Fruit fly (Drosophila melanogaster): ENCODE measurements around the gene CG45413.

CG45413 gene

dm6 chr3L:6963792-6964487 is 32.2 kb upstream of the CG45413 start (continued):
- TF ChIP-seq CG10366 (GFP tag; IDR thresholded peaks at IDR 0.05) (peak; percentile 67), CG32532 (GFP tag; IDR thresholded peaks at IDR 0.05) (peak; percentile 77), CG10209 (GFP tag; optimal IDR thresholded peaks at IDR 0.05) (peak; percentile 87), mld (GFP tag; IDR thresholded peaks at IDR 0.05; ENCODE audit: partially characterized antibody) (no peak), CG32772 (GFP tag; IDR thresholded peaks at IDR 0.05) (peak; percentile 66), br (optimal IDR thresholded peaks at IDR 0.05) (no peak), CG11696 (GFP tag; IDR thresholded peaks at IDR 0.05) (peak; percentile 41; the same call in 1 of the 2 replicates), fd102C (GFP tag; optimal IDR thresholded peaks at IDR 0.05) (no peak), CG13287 (GFP tag; IDR thresholded peaks at IDR 0.05; ENCODE audit: partially characterized antibody) (no peak), ap (GFP tag; IDR thresholded peaks at IDR 0.05) (peak; percentile 65), ken (GFP tag; IDR thresholded peaks at IDR 0.05) (0 out of 3 replicates have a peak, but pooled peaks have one; percentile 20), grau (tag; optimal IDR thresholded peaks at IDR 0.05) (peak; percentile 86), trem (tag; optimal IDR thresholded peaks at IDR 0.05) (peak; percentile 70), Deaf1 (tag; optimal IDR thresholded peaks at IDR 0.05) (no peak), CG15011 (GFP tag; optimal IDR thresholded peaks at IDR 0.05) (peak; percentile 40), CG16779 (GFP tag; IDR thresholded peaks at IDR 0.05) (0 out of 2 replicates have a peak, but pooled peaks have one; percentile 46), Myb (GFP tag; optimal IDR thresholded peaks at IDR 0.05) (peak; percentile 63), Nf-YA (GFP tag; IDR thresholded peaks at IDR 0.05) (peak; percentile 38; the same call in 1 of the 2 replicates), az2 (GFP tag; optimal IDR thresholded peaks at IDR 0.05) (peak; percentile 85), CG11695 (GFP tag; IDR thresholded peaks at IDR 0.05) (peak; percentile 84), NC2α (GFP tag; optimal IDR thresholded peaks at IDR 0.05) (peak; percentile 73), E2f1 (GFP tag; IDR thresholded peaks at IDR 0.05) (peak; percentile 74), ERR (GFP tag; optimal IDR thresholded peaks at IDR 0.05) (peak; percentile 73), chm (GFP tag; IDR thresholded peaks at IDR 0.05) (peak; percentile 58; the same call in 1 of the 2 replicates), CG1233 (GFP tag; optimal IDR thresholded peaks at IDR 0.05) (peak; percentile 72), Gug (GFP tag; IDR thresholded peaks at IDR 0.05) (peak; percentile 52; the same call in 2 of the 4 replicates), chinmo (GFP tag; IDR thresholded peaks at IDR 0.05; ENCODE audit: partially characterized antibody) (no peak), cato (GFP tag; optimal IDR thresholded peaks at IDR 0.05; ENCODE audit: borderline replicate concordance) (peak; percentile 66), BEAF-32 (GFP tag; optimal IDR thresholded peaks at IDR 0.05) (no peak), fd3F (GFP tag; optimal IDR thresholded peaks at IDR 0.05) (peak; percentile 74), CG18476 (GFP tag; optimal IDR thresholded peaks at IDR 0.05) (peak; percentile 64), Taf1 (GFP tag; IDR thresholded peaks at IDR 0.05) (peak; percentile 40; the same call in 1 of the 2 replicates), Fer3 (tag; optimal IDR thresholded peaks at IDR 0.05) (peak; percentile 80), CG3726 (GFP tag; IDR thresholded peaks at IDR 0.05) (no peak), B-H1 (GFP tag; IDR thresholded peaks at IDR 0.05) (peak; percentile 42; the same call in 1 of the 3 replicates), CG17328 (GFP tag; IDR thresholded peaks at IDR 0.05) (peak; percentile 63), dmrt11E (tag; optimal IDR thresholded peaks at IDR 0.05) (peak; percentile 85), Atf6 (GFP tag; IDR thresholded peaks at IDR 0.05) (peak; percentile 76), CG6689 (GFP tag; IDR thresholded peaks at IDR 0.05) (peak; percentile 81), mirr (GFP tag; optimal IDR thresholded peaks at IDR 0.05) (peak; percentile 16), nmo (GFP tag; optimal IDR thresholded peaks at IDR 0.05) (peak; percentile 86), Nf-YB (GFP tag; optimal IDR thresholded peaks at IDR 0.05) (peak; percentile 38), CG1647 (GFP tag; optimal IDR thresholded peaks at IDR 0.05) (peak; percentile 65), CG15696 (tag; optimal IDR thresholded peaks at IDR 0.05) (peak; percentile 52), gce (GFP tag; IDR thresholded peaks at IDR 0.05) (peak; percentile 46; the same call in 1 of the 3 replicates), luna (GFP tag; optimal IDR thresholded peaks at IDR 0.05) (no peak), CG11398 (GFP tag; optimal IDR thresholded peaks at IDR 0.05) (peak; percentile 63), Hand (GFP tag; optimal IDR thresholded peaks at IDR 0.05) (peak; percentile 27), CG6791 (GFP tag; IDR thresholded peaks at IDR 0.05; ENCODE audit: partially characterized antibody) (no peak)

Measured in whole organism, embryonic.